Fruit fly (Drosophila melanogaster) whole organism, wandering third instar larva: ENCODE data around the gene Lrch.

ENCODE experiments used
- Abd-B ChIP-seq: fragments of >200 bp; optimal IDR thresholded peaks from 2 replicates; lab custom pipeline; 2017; ENCODE audit warnings: missing biosample characterization, missing genetic modification characterization
- CG9705 ChIP-seq: fragments of 200-800 bp; sonication (Bioruptor generic); optimal IDR thresholded peaks from 2 replicates; lab custom pipeline; 2018; ENCODE audit warnings: missing biosample characterization, mild to moderate bottlenecking, missing genetic modification characterization
- CrebA ChIP-seq: fragments of 200-800 bp; sonication (Bioruptor generic); optimal IDR thresholded peaks from 2 replicates; lab custom pipeline; 2016; ENCODE audit warnings: missing biosample characterization, mild to moderate bottlenecking, missing genetic modification characterization, borderline replicate concordance
- Dfd ChIP-seq: fragments of >200 bp; optimal IDR thresholded peaks from 2 replicates; lab custom pipeline; 2017; ENCODE audit warnings: missing biosample characterization, missing genetic modification characterization
- Dif ChIP-seq: fragments of 200-275, 200-300 bp; sonication (Bioruptor generic); optimal IDR thresholded peaks from 2 replicates; lab custom pipeline; 2018; ENCODE audit warnings: missing biosample characterization, missing genetic modification characterization; ENCODE audit not compliant: partially characterized antibody
- GATAd ChIP-seq: sonication (Bioruptor generic); optimal IDR thresholded peaks from 2 replicates; lab custom pipeline; 2016; ENCODE audit warnings: missing biosample characterization, missing genetic modification characterization
- HLH106 ChIP-seq: fragments of 200-800 bp; optimal IDR thresholded peaks from 3 replicates; lab custom pipeline; 2019; ENCODE audit warnings: missing biosample characterization, mild to moderate bottlenecking, missing genetic modification characterization, moderate library complexity
- Hnf4 ChIP-seq: fragments of 200-800 bp; sonication (Bioruptor generic); optimal IDR thresholded peaks from 2 replicates; lab custom pipeline; 2016; ENCODE audit warnings: missing biosample characterization, mild to moderate bottlenecking, missing genetic modification characterization
- Hr78 ChIP-seq: fragments of >200 bp; optimal IDR thresholded peaks from 2 replicates; lab custom pipeline; 2017; ENCODE audit warnings: missing biosample characterization, missing genetic modification characterization
- Hr83 ChIP-seq: fragments of 200-300 bp; sonication (Bioruptor generic); optimal IDR thresholded peaks from 2 replicates; lab custom pipeline; 2016; ENCODE audit warnings: missing biosample characterization, mild to moderate bottlenecking, missing genetic modification characterization, moderate library complexity; ENCODE audit not compliant: poor library complexity, severe bottlenecking
- Jra ChIP-seq: sonication (Bioruptor generic); optimal IDR thresholded peaks from 2 replicates; lab custom pipeline; 2016; ENCODE audit warnings: missing biosample characterization, missing genetic modification characterization
- Mio ChIP-seq: sonication (Bioruptor generic); optimal IDR thresholded peaks from 2 replicates; lab custom pipeline; 2016; ENCODE audit warnings: missing biosample characterization, missing genetic modification characterization
- Myc ChIP-seq: fragments of >200 bp; optimal IDR thresholded peaks from 2 replicates; lab custom pipeline; 2017
- N ChIP-seq: fragments of >200 bp; optimal IDR thresholded peaks from 2 replicates; lab custom pipeline; 2018; ENCODE audit warnings: missing biosample characterization, missing external identifiers, missing genetic modification characterization
- OdsH ChIP-seq: fragments of 200-800 bp; sonication (Bioruptor generic); optimal IDR thresholded peaks from 2 replicates; lab custom pipeline; 2016; ENCODE audit warnings: missing biosample characterization, mild to moderate bottlenecking, missing genetic modification characterization
- Rel ChIP-seq, 2 experiments: fragments of 200-800 bp; sonication (Bioruptor generic) in 1 of 2; optimal IDR thresholded peaks; 2 replicates in 1 of 2; 3 replicates in 1 of 2; lab custom pipeline; 2016 to 2019; ENCODE audit warnings: mild to moderate bottlenecking in 2 of 2, missing biosample characterization in 2 of 2, missing genetic modification characterization in 2 of 2, moderate library complexity in 1 of 2
- Sp1 ChIP-seq: fragments of 200-800 bp; sonication (Bioruptor generic); optimal IDR thresholded peaks from 3 replicates; lab custom pipeline; 2019; ENCODE audit warnings: missing biosample characterization, mild to moderate bottlenecking, missing genetic modification characterization, moderate library complexity
- Vsx2 ChIP-seq: fragments of 200-300, 225-300 bp; sonication (Bioruptor generic); optimal IDR thresholded peaks from 2 replicates; lab custom pipeline; 2018; ENCODE audit warnings: missing biosample characterization, missing genetic modification characterization; ENCODE audit not compliant: partially characterized antibody
- br ChIP-seq: fragments of 200-800 bp; sonication (Bioruptor generic); optimal IDR thresholded peaks from 2 replicates; lab custom pipeline; 2016; ENCODE audit warnings: missing biosample characterization, missing genetic modification characterization
- brk ChIP-seq: fragments of 200-800 bp; sonication (Bioruptor generic); optimal IDR thresholded peaks from 2 replicates; lab custom pipeline; 2016; ENCODE audit warnings: missing biosample characterization, mild to moderate bottlenecking, missing genetic modification characterization
- dl ChIP-seq, 2 experiments: fragments of 175-275, 200-275 bp in 1 of 2; fragments of 200-275 bp in 1 of 2; sonication (Bioruptor generic); optimal IDR thresholded peaks; lab custom pipeline; 2018; ENCODE audit warnings: mild to moderate bottlenecking in 2 of 2, missing biosample characterization in 2 of 2, missing genetic modification characterization in 2 of 2, moderate library complexity in 2 of 2; ENCODE audit not compliant: partially characterized antibody in 2 of 2, insufficient read depth in 1 of 2
- dmrt93B ChIP-seq: fragments of 200-800 bp; sonication (Bioruptor generic); optimal IDR thresholded peaks from 2 replicates; lab custom pipeline; 2018; ENCODE audit warnings: missing biosample characterization, mild to moderate bottlenecking, missing genetic modification characterization
- dsf ChIP-seq: sonication (Bioruptor generic); optimal IDR thresholded peaks from 2 replicates; lab custom pipeline; 2016; ENCODE audit warnings: missing biosample characterization, missing genetic modification characterization, borderline replicate concordance
- ey ChIP-seq: fragments of 200-800 bp; sonication (Bioruptor generic); optimal IDR thresholded peaks from 2 replicates; lab custom pipeline; 2016; ENCODE audit warnings: missing biosample characterization, missing genetic modification characterization
- foxo ChIP-seq, 2 experiments: fragments of 200-800 bp; sonication (Bioruptor generic); optimal IDR thresholded peaks; 2 replicates in 1 of 2; 3 replicates in 1 of 2; lab custom pipeline; 2016 to 2017; ENCODE audit warnings: missing biosample characterization in 2 of 2, missing genetic modification characterization in 2 of 2
- fru ChIP-seq: fragments of 200-800 bp; sonication (Bioruptor generic); optimal IDR thresholded peaks from 3 replicates; lab custom pipeline; 2016; ENCODE audit warnings: missing biosample characterization, mild to moderate bottlenecking, missing genetic modification characterization
- jim ChIP-seq: fragments of 175-275, 200-325 bp; sonication (Bioruptor generic); optimal IDR thresholded peaks from 2 replicates; lab custom pipeline; 2016; ENCODE audit warnings: missing biosample characterization, mild to moderate bottlenecking, missing genetic modification characterization
- lola ChIP-seq: fragments of >200 bp; optimal IDR thresholded peaks from 2 replicates; lab custom pipeline; 2017; ENCODE audit warnings: missing biosample characterization, missing genetic modification characterization
- pan ChIP-seq: fragments of >200 bp; optimal IDR thresholded peaks from 2 replicates; lab custom pipeline; 2017
- psq ChIP-seq: fragments of 200-800 bp; sonication (Bioruptor generic); optimal IDR thresholded peaks from 3 replicates; lab custom pipeline; 2017; ENCODE audit warnings: missing biosample characterization, mild to moderate bottlenecking, missing genetic modification characterization, moderate library complexity
- rgr ChIP-seq: fragments of 200-800 bp; sonication (Bioruptor generic); optimal IDR thresholded peaks from 3 replicates; lab custom pipeline; 2016; ENCODE audit warnings: missing biosample characterization, mild to moderate bottlenecking, missing genetic modification characterization
- sage ChIP-seq: fragments of 200-800 bp; sonication (Bioruptor generic); optimal IDR thresholded peaks from 2 replicates; lab custom pipeline; 2016; ENCODE audit warnings: missing biosample characterization, mild to moderate bottlenecking, missing genetic modification characterization
- sv ChIP-seq: fragments of 200-800 bp; sonication (Bioruptor generic); optimal IDR thresholded peaks from 3 replicates; lab custom pipeline; 2016; ENCODE audit warnings: missing biosample characterization, missing genetic modification characterization
- tai ChIP-seq: sonication (Bioruptor generic); optimal IDR thresholded peaks from 2 replicates; lab custom pipeline; 2016; ENCODE audit warnings: missing biosample characterization, missing genetic modification characterization
- usp ChIP-seq: fragments of >200 bp; optimal IDR thresholded peaks from 2 replicates; lab custom pipeline; 2017; ENCODE audit warnings: missing biosample characterization, missing genetic modification characterization
- woc ChIP-seq: sonication (Bioruptor generic); optimal IDR thresholded peaks from 2 replicates; lab custom pipeline; 2016; ENCODE audit warnings: missing biosample characterization, mild to moderate bottlenecking, missing genetic modification characterization

Gene Lrch

DNA sequence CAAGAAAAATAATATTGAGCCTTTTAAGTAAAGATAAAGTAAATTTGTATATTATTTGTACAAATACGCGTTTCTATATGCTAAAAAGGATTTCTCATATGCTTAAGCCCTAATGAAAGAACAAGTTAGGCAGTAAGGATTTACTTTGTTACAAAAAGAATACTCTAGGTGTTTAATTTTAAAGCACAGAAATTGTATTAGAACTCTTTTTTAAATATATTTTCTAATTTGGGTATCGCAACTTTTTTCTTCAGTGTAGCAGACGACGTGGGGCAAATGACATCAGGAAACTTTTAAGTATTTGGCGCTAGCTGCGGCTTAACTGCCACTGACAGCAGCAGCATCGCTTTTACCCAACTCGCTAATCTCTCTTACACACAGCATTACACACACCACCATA lies 38.2 kb upstream of the Lrch start:
- TF ChIP-seq GATAd (GFP tag; lab: Kevin White, UChicago) (no peak), Myc (no peak), dsf (GFP tag; lab: Kevin White, UChicago) (no peak), jim (GFP tag; lab: Kevin White, UChicago) (no peak), foxo (GFP tag; optimal IDR thresholded peaks at IDR 0.05; lab: Kevin White, UChicago) (no peak)
- TF ChIP-seq, all 38 proteins: peak for 0

DNA sequence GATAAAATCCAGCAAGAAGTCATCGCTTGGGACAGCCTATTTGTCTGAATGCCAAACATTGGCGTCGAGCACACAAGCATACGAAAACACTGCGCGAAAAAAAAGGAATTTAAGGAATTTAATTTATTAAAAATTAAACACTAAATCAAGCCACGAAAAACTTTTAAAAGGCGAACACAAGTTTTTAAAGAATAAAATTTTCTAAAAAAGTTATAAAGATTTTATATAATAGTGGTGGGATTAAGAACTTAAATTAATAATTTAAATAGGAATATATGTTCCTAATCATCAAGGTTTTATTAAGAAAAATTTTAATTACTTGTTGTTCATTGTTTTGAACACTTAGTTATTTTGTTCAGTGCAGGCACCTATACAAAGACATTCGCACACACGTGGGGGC lies 37.5 kb upstream of the Lrch start:
- TF ChIP-seq dsf (GFP tag; lab: Kevin White, UChicago): no peak
- no peak for TF ChIP-seq Hnf4
- no peak for TF ChIP-seq Sp1 (GFP tag; lab: Kevin White, UChicago)
- TF ChIP-seq dl (GFP tag; optimal IDR thresholded peaks at IDR 0.05; lab: Kevin White, UChicago; ENCODE audit: insufficient read depth in 1 of 2, partially characterized antibody in 2 of 2): no peak
- no peak for TF ChIP-seq jim (GFP tag; lab: Kevin White, UChicago)
- no peak for TF ChIP-seq pan (lab: Kevin White, UChicago)
- peak; percentile 65 for TF ChIP-seq HLH106
- peak; percentile 36 for TF ChIP-seq dmrt93B (GFP tag; lab: Kevin White, UChicago)
- no peak for TF ChIP-seq Dfd
- no peak for TF ChIP-seq N (GFP tag; lab: Kevin White, UChicago)
- TF ChIP-seq Mio: no peak
- no peak for TF ChIP-seq Dif (GFP tag; lab: Kevin White, UChicago)
- no peak for TF ChIP-seq sv
- TF ChIP-seq Jra (GFP tag; lab: Kevin White, UChicago): no peak
- peak; percentile 35 for TF ChIP-seq rgr
- TF ChIP-seq OdsH (GFP tag; lab: Kevin White, UChicago): peak; percentile 4
- no peak for TF ChIP-seq woc
- TF ChIP-seq ey: no peak
- TF ChIP-seq sage (GFP tag; lab: Kevin White, UChicago): no peak
- peak in 1 of 2 experiments; percentile 18 for TF ChIP-seq foxo (GFP tag; optimal IDR thresholded peaks at IDR 0.05; lab: Kevin White, UChicago)
- TF ChIP-seq Vsx2 (GFP tag; lab: Kevin White, UChicago): no peak
- TF ChIP-seq fru: peak; percentile 47
- no peak for TF ChIP-seq Rel (GFP tag; optimal IDR thresholded peaks at IDR 0.05; lab: Kevin White, UChicago)
- TF ChIP-seq Rel (tag; optimal IDR thresholded peaks at IDR 0.05; lab: Kevin White, UChicago): no peak
- TF ChIP-seq brk (GFP tag; lab: Kevin White, UChicago): no peak
- peak; percentile 62 for TF ChIP-seq psq (GFP tag; lab: Kevin White, UChicago)
- TF ChIP-seq Hr78 (GFP tag; lab: Kevin White, UChicago): no peak

DNA sequence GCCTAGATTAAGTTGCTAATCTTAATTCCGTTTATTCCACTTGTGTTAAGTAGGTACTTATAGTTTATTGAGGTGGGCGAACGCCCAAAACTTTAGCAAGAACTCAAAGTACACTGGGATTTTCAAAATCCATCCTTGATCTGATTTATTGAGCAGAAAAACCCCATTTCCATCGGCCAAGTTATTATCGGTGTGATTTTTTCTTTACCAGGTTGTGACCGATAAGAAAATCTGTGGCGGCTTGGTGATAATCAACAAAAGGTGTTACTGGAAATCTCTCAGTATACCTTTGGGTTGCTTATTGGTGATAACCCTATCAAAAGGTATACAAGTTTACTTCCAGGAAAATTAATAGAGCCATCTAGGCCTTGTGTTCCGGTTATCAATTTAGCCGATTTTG lies 36.5 kb upstream of the Lrch start:
- TF ChIP-seq pan (lab: Kevin White, UChicago) (no peak), Rel (GFP tag; optimal IDR thresholded peaks at IDR 0.05; lab: Kevin White, UChicago) (no peak), Rel (tag; optimal IDR thresholded peaks at IDR 0.05; lab: Kevin White, UChicago) (peak; percentile 98), lola (GFP tag; lab: Kevin White, UChicago) (no peak), Myc (no peak), woc (no peak)

DNA sequence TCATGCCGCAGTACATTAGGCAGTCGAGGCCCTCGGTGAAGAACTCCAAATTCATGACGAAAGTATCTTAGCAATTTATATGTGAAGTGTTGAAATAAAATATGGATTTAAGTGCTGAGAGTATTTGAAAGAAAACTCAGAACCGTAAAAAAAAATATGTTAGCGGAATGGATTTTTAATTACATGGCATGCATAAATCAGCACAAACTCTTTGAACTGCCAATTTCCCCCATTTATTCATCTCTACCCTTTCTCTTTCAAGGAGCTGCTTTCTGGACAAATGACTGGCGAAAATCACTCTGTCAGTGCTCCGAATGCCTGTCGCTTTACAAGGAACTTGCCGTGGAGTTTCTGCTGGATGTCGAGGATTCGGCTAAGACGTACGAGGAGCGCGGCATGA lies 28.6 kb upstream of the Lrch start, which contains the start of gene Rsph9:
TSS of gene Rsph9 (minus strand) at position 101 of the 400 bp plus-strand sequence.
- TF ChIP-seq jim (GFP tag; lab: Kevin White, UChicago) (no peak), Hr83 (no peak), ey (no peak), Dif (GFP tag; lab: Kevin White, UChicago) (no peak), Mio (no peak), dsf (GFP tag; lab: Kevin White, UChicago) (no peak)

DNA sequence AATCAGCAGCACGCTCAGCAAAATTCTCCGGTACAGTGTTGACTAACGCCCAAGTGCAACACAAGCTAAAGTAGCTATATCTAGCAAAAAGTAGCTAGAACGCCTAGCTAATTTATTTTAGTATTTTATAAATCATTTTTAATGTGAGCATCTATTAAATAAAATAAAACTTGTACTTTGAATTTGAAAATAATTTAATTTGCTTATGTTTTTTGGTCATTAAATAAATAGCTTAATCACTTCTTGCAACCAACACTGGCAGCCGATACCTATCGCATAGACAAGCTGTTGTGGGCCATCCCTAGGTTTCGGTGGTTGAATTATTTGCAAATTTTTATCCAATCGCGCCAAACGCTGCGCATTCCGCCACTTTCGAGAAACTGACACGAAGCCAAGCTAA lies 26.4 kb upstream of the Lrch start, which contains the start of the genes Polr2J and CG15141:
TSS of gene Polr2J (minus strand) at position 49 of the 400 bp plus-strand sequence.
TSS of gene CG15141 (plus strand) at position 284 of the 400 bp plus-strand sequence.
- TF ChIP-seq Dfd: no peak
- TF ChIP-seq Sp1 (GFP tag; lab: Kevin White, UChicago): no peak
- TF ChIP-seq sv: peak; percentile 86
- TF ChIP-seq usp (GFP tag; lab: Kevin White, UChicago): no peak
- peak; percentile 6 for TF ChIP-seq Dif (GFP tag; lab: Kevin White, UChicago)
- TF ChIP-seq Myc: peak; percentile 89
- peak; percentile 79 for TF ChIP-seq psq (GFP tag; lab: Kevin White, UChicago)
- no peak for TF ChIP-seq pan (lab: Kevin White, UChicago)
- peak; percentile 69 for TF ChIP-seq ey
- no peak for TF ChIP-seq sage (GFP tag; lab: Kevin White, UChicago)
- TF ChIP-seq tai: no peak
- TF ChIP-seq jim (GFP tag; lab: Kevin White, UChicago): no peak
- peak; percentile 79 for TF ChIP-seq GATAd (GFP tag; lab: Kevin White, UChicago)
- TF ChIP-seq Jra (GFP tag; lab: Kevin White, UChicago): peak; percentile 83
- no peak for TF ChIP-seq Hr83
- no peak for TF ChIP-seq brk (GFP tag; lab: Kevin White, UChicago)
- TF ChIP-seq OdsH (GFP tag; lab: Kevin White, UChicago): peak; percentile 69
- TF ChIP-seq br (GFP tag; lab: Kevin White, UChicago): peak; percentile 79
- TF ChIP-seq CG9705 (GFP tag; lab: Kevin White, UChicago): peak; percentile 68
- peak; percentile 85 for TF ChIP-seq fru
- TF ChIP-seq Rel (GFP tag; optimal IDR thresholded peaks at IDR 0.05; lab: Kevin White, UChicago): no peak
- TF ChIP-seq Rel (tag; optimal IDR thresholded peaks at IDR 0.05; lab: Kevin White, UChicago): peak; percentile 78
- TF ChIP-seq Hr78 (GFP tag; lab: Kevin White, UChicago): no peak
- TF ChIP-seq CrebA (GFP tag; lab: Kevin White, UChicago): no peak
- no peak for TF ChIP-seq lola (GFP tag; lab: Kevin White, UChicago)
- no peak for TF ChIP-seq Mio
- no peak for TF ChIP-seq Vsx2 (GFP tag; lab: Kevin White, UChicago)
- TF ChIP-seq foxo (GFP tag; optimal IDR thresholded peaks at IDR 0.05; lab: Kevin White, UChicago): peak in 1 of 2 experiments; percentile 85
- peak; percentile 81 for TF ChIP-seq Hnf4
- TF ChIP-seq N (GFP tag; lab: Kevin White, UChicago): no peak
- no peak for TF ChIP-seq Abd-B (GFP tag; lab: Kevin White, UChicago)
- TF ChIP-seq dmrt93B (GFP tag; lab: Kevin White, UChicago): peak; percentile 61
